Fruit fly (Drosophila melanogaster) whole organism, embryonic: ENCODE measurements around the gene CG10116.

ENCODE experiments used
- BtbVII ChIP-seq: fragments of 200-800 bp; sonication (Bioruptor generic); optimal IDR thresholded peaks from 3 replicates; lab custom pipeline; 2017; ENCODE audit warnings: missing biosample characterization, mild to moderate bottlenecking, missing genetic modification characterization
- CG11560 ChIP-seq: fragments of 200-800 bp; sonication (Bioruptor generic); IDR thresholded peaks from 3 replicates; pipeline ENCODE4 v1.3.6; 2022; ENCODE audit warnings: missing biosample characterization, missing genetic modification characterization
- CG11695 ChIP-seq: fragments of 200-800 bp; sonication (Bioruptor generic); IDR thresholded peaks from 3 replicates; pipeline ENCODE4 v1.3.6; 2022; ENCODE audit warnings: missing biosample characterization, missing genetic modification characterization
- CG1233 ChIP-seq: fragments of 200-800 bp; sonication (Bioruptor generic); optimal IDR thresholded peaks from 4 replicates; lab custom pipeline; 2018; ENCODE audit warnings: missing biosample characterization, mild to moderate bottlenecking, missing genetic modification characterization
- CG14860 ChIP-seq: fragments of 200-800 bp; sonication (Bioruptor generic); IDR thresholded peaks from 3 replicates; pipeline ENCODE4 v1.3.6; 2022; ENCODE audit warnings: missing biosample characterization, missing genetic modification characterization; ENCODE audit not compliant: partially characterized antibody
- CG15479 ChIP-seq: fragments of 200-800 bp; sonication (Bioruptor generic); optimal IDR thresholded peaks from 3 replicates; lab custom pipeline; 2019; ENCODE audit warnings: missing biosample characterization, mild to moderate bottlenecking, missing genetic modification characterization, moderate library complexity
- CG16779 ChIP-seq: fragments of 200-800 bp; sonication (Bioruptor generic); IDR thresholded peaks from 2 replicates; pipeline ENCODE4 v1.3.6; 2022; ENCODE audit warnings: missing biosample characterization, missing genetic modification characterization
- CG18262 ChIP-seq: fragments of 200-800 bp; optimal IDR thresholded peaks from 3 replicates; lab custom pipeline; 2019; ENCODE audit warnings: missing biosample characterization, mild to moderate bottlenecking, missing genetic modification characterization, moderate library complexity
- CG1832 ChIP-seq: fragments of 200-800 bp; sonication (Bioruptor generic); optimal IDR thresholded peaks from 2 replicates; lab custom pipeline; 2017; ENCODE audit warnings: missing biosample characterization, mild to moderate bottlenecking, missing genetic modification characterization, inconsistent platforms
- CG18619 ChIP-seq: fragments of 200-800 bp; sonication (Bioruptor generic); optimal IDR thresholded peaks from 3 replicates; lab custom pipeline; 2017; ENCODE audit warnings: missing biosample characterization, mild to moderate bottlenecking, missing genetic modification characterization
- CG2712 ChIP-seq: fragments of 200-800 bp; optimal IDR thresholded peaks from 3 replicates; lab custom pipeline; 2019; ENCODE audit warnings: missing biosample characterization, mild to moderate bottlenecking, missing genetic modification characterization, moderate library complexity
- CG3281 ChIP-seq: fragments of 200-800 bp; sonication (Bioruptor generic); optimal IDR thresholded peaks from 3 replicates; lab custom pipeline; 2017; ENCODE audit warnings: missing biosample characterization, mild to moderate bottlenecking, missing genetic modification characterization
- CG3726 ChIP-seq: fragments of 200-800 bp; sonication (Bioruptor generic); IDR thresholded peaks from 3 replicates; pipeline ENCODE4, ENCODE4 v1.3.6; 2022; ENCODE audit warnings: missing biosample characterization, missing genetic modification characterization
- CG3838 ChIP-seq: fragments of 200-800 bp; sonication (Bioruptor generic); optimal IDR thresholded peaks from 3 replicates; lab custom pipeline; 2016; ENCODE audit warnings: missing biosample characterization, missing genetic modification characterization
- CG3847 ChIP-seq: fragments of 200-800 bp; sonication (Bioruptor generic); IDR thresholded peaks from 2 replicates; pipeline ENCODE4 v1.3.6; 2022; ENCODE audit warnings: missing biosample characterization, missing genetic modification characterization
- CG4707 ChIP-seq: fragments of 200-800 bp; sonication (Bioruptor generic); optimal IDR thresholded peaks from 2 replicates; lab custom pipeline; 2018; ENCODE audit warnings: missing biosample characterization, mild to moderate bottlenecking, missing genetic modification characterization, moderate library complexity
- CG5180 ChIP-seq: fragments of 200-800 bp; sonication (Bioruptor generic); optimal IDR thresholded peaks from 3 replicates; lab custom pipeline; 2017; ENCODE audit warnings: missing biosample characterization, missing genetic modification characterization, mild to moderate bottlenecking, moderate library complexity, missing genetic modification reagents
- CG8388 ChIP-seq: fragments of 200-800 bp; sonication (Bioruptor generic); optimal IDR thresholded peaks from 2 replicates; lab custom pipeline; 2019; ENCODE audit warnings: missing biosample characterization, mild to moderate bottlenecking, missing genetic modification characterization, moderate library complexity
- CG9215 ChIP-seq: fragments of 200-800 bp; sonication (Bioruptor generic); IDR thresholded peaks from 2 replicates; pipeline ENCODE4 v1.3.6; 2022; ENCODE audit warnings: missing biosample characterization, missing genetic modification characterization
- CrebB ChIP-seq: fragments of 200-800 bp; sonication (Bioruptor generic); optimal IDR thresholded peaks from 3 replicates; lab custom pipeline; 2018; ENCODE audit warnings: missing biosample characterization, mild to moderate bottlenecking, missing genetic modification characterization
- Doc2 ChIP-seq: fragments of 200-800 bp; sonication (Bioruptor generic); IDR thresholded peaks from 2 replicates; pipeline ENCODE4 v1.3.6; 2022; ENCODE audit warnings: missing biosample characterization, missing genetic modification characterization
- Dref ChIP-seq: fragments of 200-800 bp; sonication (Bioruptor generic); IDR thresholded peaks from 2 replicates; pipeline ENCODE4 v1.3.6; 2022; ENCODE audit warnings: missing biosample characterization, missing genetic modification characterization
- HLH4C ChIP-seq: fragments of 200-800 bp; sonication (Bioruptor generic); IDR thresholded peaks from 3 replicates; pipeline ENCODE4 v1.3.6; 2022; ENCODE audit warnings: missing biosample characterization, missing genetic modification characterization; ENCODE audit not compliant: partially characterized antibody
- Hr51 ChIP-seq, 2 experiments: fragments of 200-800 bp; sonication (Bioruptor generic); optimal IDR thresholded peaks; 2 replicates in 1 of 2; 3 replicates in 1 of 2; lab custom pipeline; 2016 to 2018; ENCODE audit warnings: missing biosample characterization in 2 of 2, missing genetic modification characterization in 2 of 2, mild to moderate bottlenecking in 1 of 2, moderate library complexity in 1 of 2
- Jarid2 ChIP-seq: fragments of 200-800 bp; sonication (Bioruptor generic); optimal IDR thresholded peaks from 3 replicates; lab custom pipeline; 2017; ENCODE audit warnings: mild to moderate bottlenecking, missing biosample characterization, missing genetic modification reagents, missing genetic modification characterization
- Lpt ChIP-seq: fragments of >200 bp; optimal IDR thresholded peaks from 2 replicates; lab custom pipeline; 2018; ENCODE audit warnings: missing biosample characterization, missing genetic modification characterization
- NK7.1 ChIP-seq: fragments of 200-800 bp; sonication (Bioruptor generic); optimal IDR thresholded peaks from 3 replicates; lab custom pipeline; 2016; ENCODE audit warnings: missing biosample characterization, missing genetic modification characterization
- Nf-YB ChIP-seq: fragments of 200-800 bp; sonication (Bioruptor generic); optimal IDR thresholded peaks from 3 replicates; lab custom pipeline; 2019; ENCODE audit warnings: missing biosample characterization, mild to moderate bottlenecking, missing genetic modification characterization, moderate library complexity
- Pdp1 ChIP-seq, 2 experiments: fragments of 200-800 bp; sonication (Bioruptor generic); optimal IDR thresholded peaks; 3 replicates each; lab custom pipeline; 2016; ENCODE audit warnings: missing biosample characterization in 2 of 2, missing genetic modification characterization in 2 of 2, mild to moderate bottlenecking in 1 of 2, moderate library complexity in 1 of 2
- Sry-β ChIP-seq: fragments of 200-800 bp; sonication (Bioruptor generic); optimal IDR thresholded peaks from 2 replicates; lab custom pipeline; 2018; ENCODE audit warnings: missing biosample characterization, mild to moderate bottlenecking, missing genetic modification characterization, moderate library complexity
- Taf1 ChIP-seq: fragments of 200-800 bp; sonication (Bioruptor generic); IDR thresholded peaks from 2 replicates; pipeline ENCODE4 v1.3.6; 2022; ENCODE audit warnings: missing biosample characterization, missing genetic modification characterization
- Xrp1 ChIP-seq: fragments of 200-800 bp; sonication (Bioruptor generic); IDR thresholded peaks from 2 replicates; pipeline ENCODE4 v1.3.6; 2022; ENCODE audit warnings: missing biosample characterization, missing genetic modification characterization
- ab ChIP-seq: fragments of 200-800 bp; sonication (Bioruptor generic); optimal IDR thresholded peaks from 2 replicates; lab custom pipeline; 2016; ENCODE audit warnings: missing biosample characterization, missing genetic modification characterization
- aop ChIP-seq: fragments of 200-800 bp; sonication (Bioruptor generic); IDR thresholded peaks from 2 replicates; pipeline ENCODE4 v1.3.6; 2022; ENCODE audit warnings: missing biosample characterization, missing genetic modification characterization
- chn ChIP-seq: fragments of 200-800 bp; sonication (Bioruptor generic); optimal IDR thresholded peaks from 2 replicates; lab custom pipeline; 2016; ENCODE audit warnings: missing biosample characterization, missing genetic modification characterization
- ci ChIP-seq: fragments of 200-800 bp; sonication (Bioruptor generic); IDR thresholded peaks from 3 replicates; pipeline ENCODE4 v1.3.6; 2022; ENCODE audit warnings: missing biosample characterization, missing genetic modification characterization
- crc ChIP-seq: fragments of 200-800 bp; sonication (Bioruptor generic); optimal IDR thresholded peaks from 2 replicates; lab custom pipeline; 2016; ENCODE audit warnings: missing biosample characterization, missing genetic modification characterization
- croc ChIP-seq: fragments of 200-800 bp; sonication (Bioruptor generic); conservative IDR thresholded peaks from 3 replicates; pipeline ENCODE4 v1.3.6; 2022; ENCODE audit warnings: missing biosample characterization, missing genetic modification characterization
- dimm ChIP-seq: fragments of 200-800 bp; sonication (Bioruptor generic); IDR thresholded peaks from 2 replicates; pipeline ENCODE4 v1.3.6; 2022; ENCODE audit warnings: missing biosample characterization, missing genetic modification characterization
- fd102C ChIP-seq: fragments of 200-800 bp; sonication (Bioruptor generic); optimal IDR thresholded peaks from 2 replicates; lab custom pipeline; 2018; ENCODE audit warnings: missing biosample characterization, mild to moderate bottlenecking, missing genetic modification characterization, moderate library complexity
- gce ChIP-seq: fragments of 200-800 bp; sonication (Bioruptor generic); IDR thresholded peaks from 3 replicates; pipeline ENCODE4 v1.3.6; 2022; ENCODE audit warnings: missing biosample characterization, missing genetic modification characterization
- gro ChIP-seq: fragments of 200-800 bp; sonication (Bioruptor generic); optimal IDR thresholded peaks from 2 replicates; lab custom pipeline; 2016; ENCODE audit warnings: missing biosample characterization, missing genetic modification characterization
- gt ChIP-seq: fragments of 200-800 bp; sonication (Bioruptor generic); IDR thresholded peaks from 2 replicates; pipeline ENCODE4 v1.3.6; 2022; ENCODE audit warnings: missing biosample characterization, missing genetic modification characterization
- kay ChIP-seq: fragments of 200-800 bp; sonication (Bioruptor generic); optimal IDR thresholded peaks from 2 replicates; lab custom pipeline; 2016; ENCODE audit warnings: missing biosample characterization, missing genetic modification characterization
- lola ChIP-seq, 3 experiments: fragments of >200 bp in 2 of 3; fragments of 200-800 bp in 1 of 3; sonication (Bioruptor generic) in 1 of 3; optimal IDR thresholded peaks; 2 replicates each; lab custom pipeline; 2017 to 2019; ENCODE audit warnings: missing biosample characterization in 3 of 3, missing genetic modification characterization in 3 of 3, mild to moderate bottlenecking in 1 of 3, moderate library complexity in 1 of 3
- oc ChIP-seq: fragments of 200-800 bp; sonication (Bioruptor generic); optimal IDR thresholded peaks from 2 replicates; lab custom pipeline; 2018; ENCODE audit warnings: missing biosample characterization, mild to moderate bottlenecking, missing genetic modification characterization, moderate library complexity
- pb ChIP-seq: fragments of 200-800 bp; sonication (Bioruptor generic); optimal IDR thresholded peaks from 3 replicates; lab custom pipeline; 2016; ENCODE audit warnings: missing biosample characterization, missing genetic modification characterization
- sob ChIP-seq: fragments of 200-800 bp; sonication (Bioruptor generic); IDR thresholded peaks from 2 replicates; pipeline ENCODE4 v1.3.6; 2022; ENCODE audit warnings: missing biosample characterization, missing genetic modification characterization
- usp ChIP-seq: fragments of >200 bp; optimal IDR thresholded peaks from 2 replicates; lab custom pipeline; 2017; ENCODE audit warnings: missing biosample characterization, missing genetic modification characterization
- zen2 ChIP-seq: fragments of 200-800 bp; sonication (Bioruptor generic); IDR thresholded peaks from 3 replicates; pipeline ENCODE4 v1.3.6; 2022; ENCODE audit warnings: missing biosample characterization, missing genetic modification characterization; ENCODE audit not compliant: partially characterized antibody
- zf30C ChIP-seq: fragments of 200-800 bp; sonication (Bioruptor generic); optimal IDR thresholded peaks from 3 replicates; lab custom pipeline; 2018; ENCODE audit warnings: missing biosample characterization, mild to moderate bottlenecking, missing genetic modification characterization
- zfh1 ChIP-seq: fragments of 200-800 bp; sonication (Bioruptor generic); IDR thresholded peaks from 3 replicates; pipeline ENCODE4 v1.3.6; 2022; ENCODE audit warnings: missing biosample characterization, missing genetic modification characterization

Gene CG10116

DNA sequence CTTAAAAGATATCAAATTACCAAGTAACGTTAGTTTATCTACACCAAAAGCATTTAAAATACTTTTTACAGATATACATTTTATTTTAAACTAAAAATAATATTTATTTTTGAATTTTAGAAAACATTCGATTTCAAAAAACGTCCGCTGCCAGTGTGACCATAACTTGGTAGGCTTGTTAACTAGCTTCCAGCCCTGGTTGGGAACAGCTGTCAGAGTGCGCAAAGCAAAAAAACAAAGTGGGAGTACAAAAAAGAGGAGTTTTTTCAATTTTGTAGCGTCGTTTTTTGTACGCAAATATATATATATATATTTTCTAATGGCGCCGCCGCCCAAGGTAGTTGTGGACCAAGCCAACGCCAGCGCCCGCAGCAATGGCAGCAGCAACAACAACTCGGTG is 14.6 kb downstream of the CG10116 start, which contains the start of gene cmb (continued):
- TF ChIP-seq croc (GFP tag; lab: Robert Waterston, UW) = no peak
- no peak for TF ChIP-seq zen2 (GFP tag; lab: Robert Waterston, UW)
- TF ChIP-seq CG1832 = no peak
- TF ChIP-seq CG3838 (GFP tag; lab: Kevin White, UChicago) = no peak
- TF ChIP-seq CG1233 = no peak
- no peak for TF ChIP-seq chn (GFP tag; lab: Kevin White, UChicago)
- no peak for TF ChIP-seq NK7.1 (GFP tag; lab: Kevin White, UChicago)
- no peak for TF ChIP-seq zfh1 (GFP tag; lab: Robert Waterston, UW)
- TF ChIP-seq Jarid2 (GFP tag; lab: Kevin White, UChicago) = no peak
- TF ChIP-seq gro (GFP tag; lab: Kevin White, UChicago) = no peak
- TF ChIP-seq CG11560 (tag; lab: Robert Waterston, UW) = no peak
- no peak for TF ChIP-seq Nf-YB
- TF ChIP-seq CG3281 = peak; percentile 52
- TF ChIP-seq Pdp1 (GFP tag; optimal IDR thresholded peaks at IDR 0.05; lab: Kevin White, UChicago) = no peak
- TF ChIP-seq CG14860 (GFP tag; lab: Robert Waterston, UW) = no peak
- no peak for TF ChIP-seq CG18262 (tag; lab: Kevin White, UChicago)
- TF ChIP-seq sob (GFP tag; lab: Robert Waterston, UW) = no peak
- TF ChIP-seq kay (GFP tag; lab: Kevin White, UChicago) = no peak
- TF ChIP-seq Xrp1 (GFP tag; lab: Robert Waterston, UW) = no peak
- no peak for TF ChIP-seq Hr51 (GFP tag; optimal IDR thresholded peaks at IDR 0.05; lab: Kevin White, UChicago)
- TF ChIP-seq CG15479 (GFP tag; lab: Kevin White, UChicago) = peak; percentile 68
- TF ChIP-seq Dref (GFP tag; lab: Robert Waterston, UW) = 0 out of 2 replicates have a peak, but pooled peaks have one; percentile 22
- TF ChIP-seq Sry-β (GFP tag; lab: Kevin White, UChicago) = no peak
- no peak for TF ChIP-seq CG11695 (GFP tag; lab: Robert Waterston, UW)
- TF ChIP-seq CG5180 (GFP tag; lab: Kevin White, UChicago) = no peak
- no peak for TF ChIP-seq CG16779 (GFP tag; lab: Robert Waterston, UW)
- no peak for TF ChIP-seq HLH4C (GFP tag; lab: Robert Waterston, UW)
- no peak for TF ChIP-seq CG3726
- TF ChIP-seq oc (tag; lab: Kevin White, UChicago) = no peak
- no peak for TF ChIP-seq Lpt
- no peak for TF ChIP-seq CrebB (tag; lab: Kevin White, UChicago)
- TF ChIP-seq Taf1 (GFP tag; lab: Robert Waterston, UW) = no peak
- no peak for TF ChIP-seq CG8388 (GFP tag; lab: Kevin White, UChicago)
- peak; percentile 47 for TF ChIP-seq CG2712
- no peak for TF ChIP-seq aop (GFP tag; lab: Robert Waterston, UW)
- TF ChIP-seq CG4707 (GFP tag; lab: Kevin White, UChicago) = no peak
- no peak for TF ChIP-seq zf30C (GFP tag; lab: Kevin White, UChicago)
- TF ChIP-seq Doc2 (GFP tag; lab: Robert Waterston, UW) = no peak
- no peak for TF ChIP-seq dimm (GFP tag; lab: Robert Waterston, UW)
- no peak for TF ChIP-seq ab (GFP tag; lab: Kevin White, UChicago)
- no peak for TF ChIP-seq ci (GFP tag; lab: Robert Waterston, UW)
- no peak for TF ChIP-seq gce (GFP tag; lab: Robert Waterston, UW)
- TF ChIP-seq fd102C (GFP tag; lab: Kevin White, UChicago) = no peak
- TF ChIP-seq CG3847 = no peak
- no peak for TF ChIP-seq CG18619 (GFP tag; lab: Kevin White, UChicago)
- no peak for TF ChIP-seq BtbVII (GFP tag; lab: Kevin White, UChicago)
- no peak for TF ChIP-seq pb (GFP tag; lab: Kevin White, UChicago)
- no peak for TF ChIP-seq gt (GFP tag; lab: Robert Waterston, UW)
- TF ChIP-seq lola (GFP tag; optimal IDR thresholded peaks at IDR 0.05; lab: Kevin White, UChicago) = no peak
- no peak for TF ChIP-seq CG9215 (GFP tag; lab: Robert Waterston, UW)
- TF ChIP-seq usp (GFP tag; lab: Kevin White, UChicago) = no peak
- TF ChIP-seq crc (GFP tag; lab: Kevin White, UChicago) = no peak
